Fruit fly (Drosophila melanogaster) whole organism, embryonic: Measurements from ENCODE around the gene CG43062.

Source experiments
- BEAF-32 ChIP-seq: fragments of 200-800 bp; sonication (Bioruptor generic); optimal IDR thresholded peaks from 3 replicates; lab custom pipeline; 2017; ENCODE audit warnings: missing biosample characterization, missing genetic modification characterization, mild to moderate bottlenecking, moderate library complexity, missing genetic modification reagents
- Bgb ChIP-seq: fragments of 200-800 bp; sonication (Bioruptor generic); IDR thresholded peaks from 2 replicates; pipeline ENCODE4 v1.3.6; 2022; ENCODE audit warnings: missing biosample characterization, missing genetic modification characterization; ENCODE audit not compliant: partially characterized antibody
- CG10147 ChIP-seq: fragments of 200-800 bp; sonication (Bioruptor generic); optimal IDR thresholded peaks from 2 replicates; lab custom pipeline; 2019; ENCODE audit warnings: missing biosample characterization, mild to moderate bottlenecking, missing genetic modification characterization, moderate library complexity
- CG10267 ChIP-seq: fragments of 200-800 bp; sonication (Bioruptor generic); optimal IDR thresholded peaks from 2 replicates; lab custom pipeline; 2018; ENCODE audit warnings: missing biosample characterization, mild to moderate bottlenecking, missing genetic modification characterization, moderate library complexity
- CG10959 ChIP-seq: fragments of 200-800 bp; sonication (Bioruptor generic); IDR thresholded peaks from 2 replicates; pipeline ENCODE4 v1.3.6; 2022; ENCODE audit warnings: missing biosample characterization, missing genetic modification characterization
- CG12942 ChIP-seq: fragments of 200-800 bp; sonication (Bioruptor generic); optimal IDR thresholded peaks from 3 replicates; lab custom pipeline; 2016; ENCODE audit warnings: missing biosample characterization, missing genetic modification characterization
- CG14441 ChIP-seq: fragments of 200-800 bp; sonication (Bioruptor generic); IDR thresholded peaks from 2 replicates; pipeline ENCODE4 v1.3.6; 2022; ENCODE audit warnings: missing biosample characterization, missing genetic modification characterization
- CG15514 ChIP-seq: fragments of 200-800 bp; sonication (Bioruptor generic); optimal IDR thresholded peaks from 3 replicates; lab custom pipeline; 2017; ENCODE audit warnings: missing biosample characterization, missing genetic modification characterization, mild to moderate bottlenecking, moderate library complexity, missing genetic modification reagents
- CG16813 ChIP-seq: fragments of 200-800 bp; sonication (Bioruptor generic); IDR thresholded peaks from 3 replicates; pipeline ENCODE4 v1.3.6; 2022; ENCODE audit warnings: missing biosample characterization, missing genetic modification characterization; ENCODE audit not compliant: partially characterized antibody
- CG1792 ChIP-seq: fragments of 200-800 bp; sonication (Bioruptor generic); optimal IDR thresholded peaks from 2 replicates; lab custom pipeline; 2016; ENCODE audit warnings: missing biosample characterization, missing genetic modification characterization
- CG18599 ChIP-seq: fragments of 200-800 bp; sonication (Bioruptor generic); optimal IDR thresholded peaks from 3 replicates; lab custom pipeline; 2017; ENCODE audit warnings: missing biosample characterization, missing genetic modification characterization, mild to moderate bottlenecking, moderate library complexity, missing genetic modification reagents
- CG2120 ChIP-seq: fragments of 200-800 bp; sonication (Bioruptor generic); optimal IDR thresholded peaks from 3 replicates; lab custom pipeline; 2016; ENCODE audit warnings: missing biosample characterization, missing genetic modification characterization
- CG6689 ChIP-seq: fragments of 200-800 bp; sonication (Bioruptor generic); IDR thresholded peaks from 2 replicates; pipeline ENCODE4 v1.3.6; 2022; ENCODE audit warnings: missing biosample characterization, missing genetic modification characterization
- CG6791 ChIP-seq: fragments of 200-800 bp; sonication (Bioruptor generic); IDR thresholded peaks from 3 replicates; pipeline ENCODE4 v1.3.6; 2022; ENCODE audit warnings: missing biosample characterization, missing genetic modification characterization; ENCODE audit not compliant: partially characterized antibody
- CG8765 ChIP-seq: fragments of 200-800 bp; sonication (Bioruptor generic); IDR thresholded peaks from 2 replicates; pipeline ENCODE4 v1.3.6; 2022; ENCODE audit warnings: missing biosample characterization, missing genetic modification characterization
- CG9437 ChIP-seq: fragments of 200-800 bp; sonication (Bioruptor generic); optimal IDR thresholded peaks from 2 replicates; lab custom pipeline; 2018; ENCODE audit warnings: missing biosample characterization, mild to moderate bottlenecking, missing genetic modification characterization
- CoRest ChIP-seq: fragments of 200-800 bp; sonication (Bioruptor generic); optimal IDR thresholded peaks from 3 replicates; lab custom pipeline; 2018; ENCODE audit warnings: missing biosample characterization, mild to moderate bottlenecking, missing genetic modification characterization, moderate library complexity
- Doc3 ChIP-seq: fragments of 200-800 bp; sonication (Bioruptor generic); IDR thresholded peaks from 3 replicates; pipeline ENCODE4 v1.3.6; 2022; ENCODE audit warnings: missing biosample characterization, missing genetic modification characterization; ENCODE audit not compliant: partially characterized antibody
- Fer1 ChIP-seq: fragments of 200-800 bp; sonication (Bioruptor generic); optimal IDR thresholded peaks from 2 replicates; lab custom pipeline; 2017; ENCODE audit warnings: missing biosample characterization, mild to moderate bottlenecking, missing genetic modification characterization
- Fer3 ChIP-seq: fragments of 200-800 bp; sonication (Bioruptor generic); optimal IDR thresholded peaks from 2 replicates; lab custom pipeline; 2018; ENCODE audit warnings: missing biosample characterization, mild to moderate bottlenecking, missing genetic modification characterization, moderate library complexity
- Gsc ChIP-seq: fragments of 200-800 bp; sonication (Bioruptor generic); IDR thresholded peaks from 2 replicates; pipeline ENCODE4 v1.3.6; 2022; ENCODE audit warnings: missing biosample characterization, missing genetic modification characterization
- HLH4C ChIP-seq: fragments of 200-800 bp; sonication (Bioruptor generic); IDR thresholded peaks from 3 replicates; pipeline ENCODE4 v1.3.6; 2022; ENCODE audit warnings: missing biosample characterization, missing genetic modification characterization; ENCODE audit not compliant: partially characterized antibody
- Hsf ChIP-seq: fragments of 200-800 bp; sonication (Bioruptor generic); optimal IDR thresholded peaks from 3 replicates; lab custom pipeline; 2016; ENCODE audit warnings: missing biosample characterization, missing genetic modification characterization
- Mad ChIP-seq: fragments of 200-800 bp; sonication (Bioruptor generic); optimal IDR thresholded peaks from 2 replicates; lab custom pipeline; 2016; ENCODE audit warnings: missing biosample characterization, missing genetic modification characterization
- NK7.1 ChIP-seq: fragments of 200-800 bp; sonication (Bioruptor generic); optimal IDR thresholded peaks from 3 replicates; lab custom pipeline; 2016; ENCODE audit warnings: missing biosample characterization, missing genetic modification characterization
- Nf-YB ChIP-seq: fragments of 200-800 bp; sonication (Bioruptor generic); optimal IDR thresholded peaks from 3 replicates; lab custom pipeline; 2019; ENCODE audit warnings: missing biosample characterization, mild to moderate bottlenecking, missing genetic modification characterization, moderate library complexity
- Pdp1 ChIP-seq, 2 experiments: fragments of 200-800 bp; sonication (Bioruptor generic); optimal IDR thresholded peaks; 3 replicates each; lab custom pipeline; 2016; ENCODE audit warnings: missing biosample characterization in 2 of 2, missing genetic modification characterization in 2 of 2, mild to moderate bottlenecking in 1 of 2, moderate library complexity in 1 of 2
- bab2 ChIP-seq: fragments of 200-800 bp; sonication (Bioruptor generic); optimal IDR thresholded peaks from 2 replicates; lab custom pipeline; 2016; ENCODE audit warnings: missing biosample characterization, missing genetic modification characterization
- bbx ChIP-seq: fragments of 200-800 bp; sonication (Bioruptor generic); IDR thresholded peaks from 2 replicates; pipeline ENCODE4 v1.3.6; 2022; ENCODE audit warnings: missing biosample characterization, missing genetic modification characterization; ENCODE audit not compliant: partially characterized antibody
- chif ChIP-seq, 2 experiments: fragments of 200-800 bp; sonication (Bioruptor generic); optimal IDR thresholded peaks; 3 replicates each; lab custom pipeline; 2016; ENCODE audit warnings: missing biosample characterization in 2 of 2, missing genetic modification characterization in 2 of 2
- ci ChIP-seq: fragments of 200-800 bp; sonication (Bioruptor generic); IDR thresholded peaks from 3 replicates; pipeline ENCODE4 v1.3.6; 2022; ENCODE audit warnings: missing biosample characterization, missing genetic modification characterization
- emc ChIP-seq: fragments of 200-800 bp; sonication (Bioruptor generic); optimal IDR thresholded peaks from 2 replicates; lab custom pipeline; 2016; ENCODE audit warnings: missing biosample characterization, missing genetic modification characterization
- gce ChIP-seq: fragments of 200-800 bp; sonication (Bioruptor generic); IDR thresholded peaks from 3 replicates; pipeline ENCODE4 v1.3.6; 2022; ENCODE audit warnings: missing biosample characterization, missing genetic modification characterization
- grau ChIP-seq: fragments of 200-800 bp; optimal IDR thresholded peaks from 3 replicates; lab custom pipeline; 2019; ENCODE audit warnings: missing biosample characterization, mild to moderate bottlenecking, missing genetic modification characterization, moderate library complexity
- hkb ChIP-seq, 2 experiments: fragments of 200-800 bp in 1 of 2; fragments of >200 bp in 1 of 2; sonication (Bioruptor generic) in 1 of 2; IDR thresholded peaks in 1 of 2; optimal IDR thresholded peaks in 1 of 2; 2 replicates each; pipeline versions ENCODE4 v1.3.6 to Lab custom; 2017 to 2022; ENCODE audit warnings: missing biosample characterization in 1 of 2, missing genetic modification characterization in 1 of 2
- jigr1 ChIP-seq: fragments of 200-800 bp; sonication (Bioruptor generic); IDR thresholded peaks from 3 replicates; pipeline ENCODE4 v1.3.6; 2022; ENCODE audit warnings: missing biosample characterization, missing genetic modification characterization
- oc ChIP-seq: fragments of 200-800 bp; sonication (Bioruptor generic); optimal IDR thresholded peaks from 2 replicates; lab custom pipeline; 2018; ENCODE audit warnings: missing biosample characterization, mild to moderate bottlenecking, missing genetic modification characterization, moderate library complexity
- pita ChIP-seq: fragments of 200-800 bp; sonication (Bioruptor generic); optimal IDR thresholded peaks from 2 replicates; lab custom pipeline; 2017; ENCODE audit warnings: missing biosample characterization, mild to moderate bottlenecking, missing genetic modification characterization
- pros ChIP-seq: fragments of 200-800 bp; sonication (Bioruptor generic); optimal IDR thresholded peaks from 3 replicates; lab custom pipeline; 2019; ENCODE audit warnings: missing biosample characterization, mild to moderate bottlenecking, missing genetic modification characterization, moderate library complexity
- pzg ChIP-seq: fragments of 200-800 bp; sonication (Bioruptor generic); optimal IDR thresholded peaks from 3 replicates; lab custom pipeline; 2018; ENCODE audit warnings: missing biosample characterization, mild to moderate bottlenecking, missing genetic modification characterization, moderate library complexity
- shn ChIP-seq: fragments of 200-800 bp; sonication (Bioruptor generic); optimal IDR thresholded peaks from 3 replicates; lab custom pipeline; 2016; ENCODE audit warnings: missing biosample characterization, missing genetic modification characterization
- slp2 ChIP-seq: fragments of 200-800 bp; sonication (Bioruptor generic); optimal IDR thresholded peaks from 2 replicates; lab custom pipeline; 2016; ENCODE audit warnings: missing biosample characterization, missing genetic modification characterization
- sna ChIP-seq: fragments of 200-800 bp; sonication (Bioruptor generic); IDR thresholded peaks from 2 replicates; pipeline ENCODE4 v1.3.6; 2022; ENCODE audit warnings: missing biosample characterization, missing genetic modification characterization; ENCODE audit not compliant: partially characterized antibody
- so ChIP-seq: fragments of 200-800 bp; sonication (Bioruptor generic); IDR thresholded peaks from 3 replicates; pipeline ENCODE4 v1.3.6; 2022; ENCODE audit warnings: missing biosample characterization, missing genetic modification characterization
- toy ChIP-seq: fragments of 200-800 bp; sonication (Bioruptor generic); IDR thresholded peaks from 2 replicates; pipeline ENCODE4 v1.3.6; 2022; ENCODE audit warnings: missing biosample characterization, missing genetic modification characterization
- twi ChIP-seq: fragments of 200-800 bp; optimal IDR thresholded peaks from 2 replicates; lab custom pipeline; 2019; ENCODE audit warnings: missing biosample characterization, mild to moderate bottlenecking, missing genetic modification characterization, moderate library complexity
- yki ChIP-seq: fragments of >200 bp; optimal IDR thresholded peaks from 3 replicates; lab custom pipeline; 2018

Gene CG43062

DNA sequence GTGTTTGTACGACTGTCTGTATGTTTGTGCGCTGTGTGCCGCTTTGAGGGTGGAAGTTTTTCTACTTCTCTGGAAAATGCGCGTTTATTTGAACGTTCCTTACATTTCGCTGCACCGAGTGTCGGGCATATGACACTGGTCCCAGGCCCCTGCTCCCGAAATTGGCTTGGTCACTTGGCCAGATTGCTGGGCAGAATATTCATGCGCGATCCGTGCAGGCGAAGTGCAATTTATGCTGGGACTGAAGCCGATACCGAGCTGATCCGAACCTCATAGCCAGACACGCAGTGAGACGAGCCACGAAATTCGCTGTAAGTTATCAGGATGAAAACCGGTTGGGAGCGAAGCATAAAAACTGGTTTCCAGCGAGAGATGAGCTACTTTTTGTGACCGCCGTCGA lies 28.7 kb downstream of the CG43062 start (continued):
- no peak for TF ChIP-seq jigr1 (GFP tag; lab: Robert Waterston, UW)
- TF ChIP-seq Bgb (GFP tag; lab: Robert Waterston, UW), result peak; percentile 36
- peak; percentile 64 for TF ChIP-seq pros (GFP tag; lab: Kevin White, UChicago)
- TF ChIP-seq ci, result peak; percentile 83
- 0 out of 2 replicates have a peak, but pooled peaks have one; percentile 20 for TF ChIP-seq sna (GFP tag; lab: Robert Waterston, UW)
- TF ChIP-seq Fer1, result no peak
- TF ChIP-seq bbx, result 0 out of 2 replicates have a peak, but pooled peaks have one; percentile 20

DNA sequence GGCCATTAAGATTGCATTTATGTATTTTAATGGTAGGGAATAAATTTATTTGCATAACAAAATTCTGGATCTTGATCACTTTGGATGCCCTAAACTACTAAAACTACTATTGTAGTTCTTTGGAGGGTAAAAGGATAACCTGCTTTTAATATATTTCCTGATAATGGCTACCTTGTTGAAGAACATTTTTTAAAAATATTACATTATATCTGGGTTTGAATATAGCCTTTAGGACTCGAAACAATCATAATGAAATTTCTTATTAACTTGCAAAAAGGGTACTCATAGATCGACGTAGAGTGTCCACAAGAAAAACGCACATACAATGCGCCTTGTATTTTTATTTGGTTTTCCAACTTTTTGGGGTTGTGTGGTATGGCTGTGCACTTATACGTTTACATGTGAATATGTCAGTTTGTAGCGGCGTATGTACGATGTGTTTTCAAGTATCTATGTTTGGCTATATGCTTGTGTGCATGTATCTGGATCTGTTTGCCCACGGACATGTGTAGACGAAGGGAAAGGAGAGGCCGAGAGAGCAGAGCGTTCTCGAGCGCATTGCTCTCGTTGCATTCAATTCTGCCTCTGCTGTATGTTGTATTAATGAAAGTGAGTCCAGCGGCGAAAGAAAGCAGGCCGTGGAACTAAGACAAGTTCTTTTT lies 29.4 kb downstream of the CG43062 start:
- peak; percentile 32; the same call in 1 of the 2 replicates for TF ChIP-seq CG8765
- TF ChIP-seq slp2 (GFP tag; lab: Kevin White, UChicago), result peak; percentile 58
- TF ChIP-seq Pdp1 (GFP tag; optimal IDR thresholded peaks at IDR 0.05; lab: Kevin White, UChicago), result peak; percentile 65 to 74
- TF ChIP-seq CG16813 (GFP tag; lab: Robert Waterston, UW), result no peak
- TF ChIP-seq grau (tag; lab: Kevin White, UChicago), result peak; percentile 80
- TF ChIP-seq emc, result no peak
- TF ChIP-seq CG6791, result no peak
- TF ChIP-seq CG14441 (GFP tag; lab: Robert Waterston, UW), result peak; percentile 40; the same call in 1 of the 2 replicates
- peak; percentile 39 for TF ChIP-seq CG10147
- peak; percentile 74 for TF ChIP-seq oc (tag; lab: Kevin White, UChicago)
- no peak for TF ChIP-seq hkb (optimal IDR thresholded peaks at IDR 0.05; lab: Kevin White, UChicago)
- TF ChIP-seq hkb (GFP tag; IDR thresholded peaks at IDR 0.05; lab: Robert Waterston, UW), result peak; percentile 60; the same call in 1 of the 2 replicates
- peak; percentile 80 for TF ChIP-seq CG10267
- peak; percentile 48 for TF ChIP-seq CG6689 (GFP tag; lab: Robert Waterston, UW)
- no peak for TF ChIP-seq BEAF-32 (GFP tag; lab: Kevin White, UChicago)
- peak; percentile 58 for TF ChIP-seq bab2 (GFP tag; lab: Kevin White, UChicago)
- TF ChIP-seq CG9437 (GFP tag; lab: Kevin White, UChicago), result peak; percentile 68
- peak; percentile 68 for TF ChIP-seq Hsf
- peak; percentile 56 for TF ChIP-seq Mad (GFP tag; lab: Kevin White, UChicago)
- TF ChIP-seq HLH4C (GFP tag; lab: Robert Waterston, UW), result no peak
- peak; percentile 66 to 84 for TF ChIP-seq chif (GFP tag; optimal IDR thresholded peaks at IDR 0.05; lab: Kevin White, UChicago)
- TF ChIP-seq pita, result no peak
- no peak for TF ChIP-seq Fer3 (tag; lab: Kevin White, UChicago)
- TF ChIP-seq NK7.1 (GFP tag; lab: Kevin White, UChicago), result no peak
- TF ChIP-seq CG10959 (GFP tag; lab: Robert Waterston, UW), result peak; percentile 72
- TF ChIP-seq Nf-YB (GFP tag; lab: Kevin White, UChicago), result peak; percentile 66
- TF ChIP-seq pzg, result no peak
- TF ChIP-seq CG18599 (GFP tag; lab: Kevin White, UChicago), result peak; percentile 33
- 0 out of 3 replicates have a peak, but pooled peaks have one; percentile 18 for TF ChIP-seq gce
- no peak for TF ChIP-seq Doc3 (GFP tag; lab: Robert Waterston, UW)
- peak; percentile 86 for TF ChIP-seq CoRest (tag; lab: Kevin White, UChicago)
- TF ChIP-seq CG1792, result no peak
- TF ChIP-seq CG15514, result no peak
- TF ChIP-seq CG2120 (GFP tag; lab: Kevin White, UChicago), result no peak
- no peak for TF ChIP-seq toy (GFP tag; lab: Robert Waterston, UW)
- TF ChIP-seq shn (GFP tag; lab: Kevin White, UChicago), result peak; percentile 48
- no peak for TF ChIP-seq bbx
- TF ChIP-seq Gsc, result peak; percentile 61
- peak; percentile 20; the same call in 1 of the 3 replicates for TF ChIP-seq so (GFP tag; lab: Robert Waterston, UW)
- TF ChIP-seq CG12942 (GFP tag; lab: Kevin White, UChicago), result peak; percentile 49
- peak; percentile 71 for TF ChIP-seq twi (tag; lab: Kevin White, UChicago)
- TF ChIP-seq yki (lab: Kevin White, UChicago), result peak; percentile 53
